Fruit fly (Drosophila melanogaster) whole organism, pupa: ENCODE results near the gene CG14050.

Experiments used
- CG14655 ChIP-seq: fragments of 200-800 bp; sonication (Bioruptor generic); optimal IDR thresholded peaks from 3 replicates; lab custom pipeline; 2017; ENCODE audit warnings: mild to moderate bottlenecking, missing biosample characterization, missing genetic modification reagents, missing genetic modification characterization
- CG17806 ChIP-seq: fragments of 200-800 bp; sonication (Bioruptor generic); optimal IDR thresholded peaks from 2 replicates; lab custom pipeline; 2018; ENCODE audit warnings: missing biosample characterization, mild to moderate bottlenecking, missing genetic modification characterization, moderate library complexity
- CG32121 ChIP-seq: fragments of 200-800 bp; sonication (Bioruptor generic); IDR thresholded peaks from 2 replicates; pipeline ENCODE4 v1.3.6; 2022; ENCODE audit warnings: missing biosample characterization, missing genetic modification characterization
- CG4496 ChIP-seq: fragments of 200-800 bp; sonication (Bioruptor generic); IDR thresholded peaks from 3 replicates; pipeline ENCODE4 v1.3.6; 2022; ENCODE audit warnings: missing biosample characterization, missing genetic modification characterization
- CG8159 ChIP-seq: fragments of 200-800 bp; sonication (Bioruptor generic); optimal IDR thresholded peaks from 3 replicates; lab custom pipeline; 2018; ENCODE audit warnings: missing biosample characterization, mild to moderate bottlenecking, missing genetic modification characterization, moderate library complexity
- D1 ChIP-seq: fragments of 200-800 bp; sonication (Bioruptor generic); optimal IDR thresholded peaks from 2 replicates; lab custom pipeline; 2018; ENCODE audit warnings: missing biosample characterization, mild to moderate bottlenecking, missing genetic modification characterization, moderate library complexity
- EcR ChIP-seq: fragments of 200-800 bp; sonication (Bioruptor generic); optimal IDR thresholded peaks from 3 replicates; lab custom pipeline; 2019; ENCODE audit warnings: missing biosample characterization, missing genetic modification characterization, mild to moderate bottlenecking, moderate library complexity, missing genetic modification reagents
- Pif1A ChIP-seq: fragments of 200-800 bp; sonication (Bioruptor generic); optimal IDR thresholded peaks from 3 replicates; lab custom pipeline; 2016; ENCODE audit warnings: missing biosample characterization, missing genetic modification characterization
- Pif1B ChIP-seq: fragments of 200-800 bp; sonication (Bioruptor generic); optimal IDR thresholded peaks from 3 replicates; lab custom pipeline; 2016; ENCODE audit warnings: missing biosample characterization, missing genetic modification characterization
- fd96Ca ChIP-seq: fragments of 200-800 bp; sonication (Bioruptor generic); IDR thresholded peaks from 3 replicates; pipeline ENCODE4 v1.3.6; 2022; ENCODE audit warnings: missing biosample characterization, missing genetic modification characterization
- gl ChIP-seq: fragments of 200-800 bp; sonication (Bioruptor generic); optimal IDR thresholded peaks from 2 replicates; lab custom pipeline; 2018; ENCODE audit warnings: missing biosample characterization, mild to moderate bottlenecking, missing genetic modification characterization
- rn ChIP-seq: fragments of 200-800 bp; sonication (Bioruptor generic); IDR thresholded peaks from 2 replicates; pipeline ENCODE4 v1.3.6; 2022; ENCODE audit warnings: missing biosample characterization, missing genetic modification characterization

dm6 chrX:2297428-2298200 is 28.4 kb downstream of the CG14050 start:
- TF ChIP-seq Pif1A (peak; percentile 96), CG17806 (peak; percentile 88), Pif1B (GFP tag; lab: Kevin White, UChicago) (peak; percentile 94), D1 (tag; lab: Kevin White, UChicago) (peak; percentile 42), rn (GFP tag; lab: Robert Waterston, UW) (peak; percentile 89), CG32121 (GFP tag; lab: Robert Waterston, UW) (peak; percentile 96), EcR (GFP tag; lab: Kevin White, UChicago) (peak; percentile 53), gl (tag; lab: Kevin White, UChicago) (peak; percentile 71), CG14655 (GFP tag; lab: Kevin White, UChicago) (peak; percentile 94), CG8159 (tag; lab: Kevin White, UChicago) (peak; percentile 90), fd96Ca (GFP tag; lab: Robert Waterston, UW) (peak; percentile 98), CG4496 (GFP tag; lab: Robert Waterston, UW) (peak; percentile 98)
